Fruit fly (Drosophila melanogaster) whole organism, embryonic: ENCODE data around the gene Amun.

Experiments used
- Atf-2 ChIP-seq: fragments of 200-800 bp; sonication (Bioruptor generic); optimal IDR thresholded peaks from 2 replicates; lab custom pipeline; 2016; ENCODE audit warnings: missing biosample characterization, missing genetic modification characterization
- Atf6 ChIP-seq: fragments of 200-800 bp; sonication (Bioruptor generic); IDR thresholded peaks from 2 replicates; pipeline ENCODE4 v1.3.6; 2022; ENCODE audit warnings: missing biosample characterization, missing genetic modification characterization
- Bteb2 ChIP-seq: fragments of 200-800 bp; sonication (Bioruptor generic); optimal IDR thresholded peaks from 2 replicates; lab custom pipeline; 2016; ENCODE audit warnings: missing biosample characterization, missing genetic modification characterization
- CG11085 ChIP-seq: fragments of 200-800 bp; sonication (Bioruptor generic); IDR thresholded peaks from 2 replicates; pipeline ENCODE4 v1.3.6; 2022; ENCODE audit warnings: missing biosample characterization, missing genetic modification characterization
- CG11093 ChIP-seq: fragments of 200-800 bp; sonication (Bioruptor generic); IDR thresholded peaks from 3 replicates; pipeline ENCODE4 v1.3.6; 2022; ENCODE audit warnings: missing biosample characterization, missing genetic modification characterization
- CG11456 ChIP-seq: fragments of 200-800 bp; sonication (Bioruptor generic); IDR thresholded peaks from 3 replicates; pipeline ENCODE4 v1.3.6; 2022; ENCODE audit warnings: missing biosample characterization, missing genetic modification characterization
- CG11696 ChIP-seq: fragments of 200-800 bp; sonication (Bioruptor generic); IDR thresholded peaks from 2 replicates; pipeline ENCODE4 v1.3.6; 2022; ENCODE audit warnings: missing biosample characterization, missing genetic modification characterization
- CG12659 ChIP-seq: fragments of 200-800 bp; sonication (Bioruptor generic); optimal IDR thresholded peaks from 3 replicates; lab custom pipeline; 2017; ENCODE audit warnings: mild to moderate bottlenecking, missing biosample characterization, missing genetic modification reagents, missing genetic modification characterization
- CG13424 ChIP-seq: fragments of 200-800 bp; sonication (Bioruptor generic); optimal IDR thresholded peaks from 2 replicates; lab custom pipeline; 2019; ENCODE audit warnings: missing biosample characterization, mild to moderate bottlenecking, missing genetic modification characterization, moderate library complexity
- CG13624 ChIP-seq: fragments of 200-800 bp; sonication (Bioruptor generic); optimal IDR thresholded peaks from 2 replicates; lab custom pipeline; 2016; ENCODE audit warnings: missing biosample characterization, missing genetic modification characterization
- CG14667 ChIP-seq: fragments of 200-800 bp; sonication (Bioruptor generic); IDR thresholded peaks from 2 replicates; pipeline ENCODE4 v1.3.6; 2022; ENCODE audit warnings: missing biosample characterization, missing genetic modification characterization
- CG15011 ChIP-seq: fragments of 200-800 bp; sonication (Bioruptor generic); optimal IDR thresholded peaks from 3 replicates; lab custom pipeline; 2018; ENCODE audit warnings: missing biosample characterization, mild to moderate bottlenecking, missing genetic modification characterization
- CG15269 ChIP-seq: fragments of 200-800 bp; sonication (Bioruptor generic); optimal IDR thresholded peaks from 2 replicates; lab custom pipeline; 2018; ENCODE audit warnings: missing biosample characterization, mild to moderate bottlenecking, missing genetic modification characterization, moderate library complexity
- CG16863 ChIP-seq: fragments of 200-800 bp; sonication (Bioruptor generic); optimal IDR thresholded peaks from 3 replicates; lab custom pipeline; 2016; ENCODE audit warnings: missing biosample characterization, missing genetic modification characterization
- CG17328 ChIP-seq: fragments of 200-800 bp; sonication (Bioruptor generic); IDR thresholded peaks from 2 replicates; pipeline ENCODE4 v1.3.6; 2022; ENCODE audit warnings: missing biosample characterization, missing genetic modification characterization
- CG17802 ChIP-seq: fragments of 200-800 bp; sonication (Bioruptor generic); optimal IDR thresholded peaks from 2 replicates; lab custom pipeline; 2018; ENCODE audit warnings: missing biosample characterization, mild to moderate bottlenecking, missing genetic modification characterization, moderate library complexity
- CG17829 ChIP-seq: fragments of 200-800 bp; optimal IDR thresholded peaks from 2 replicates; lab custom pipeline; 2019; ENCODE audit warnings: missing biosample characterization, mild to moderate bottlenecking, missing genetic modification characterization, moderate library complexity
- CG18476 ChIP-seq: fragments of 200-800 bp; sonication (Bioruptor generic); optimal IDR thresholded peaks from 2 replicates; lab custom pipeline; 2016; ENCODE audit warnings: missing biosample characterization, mild to moderate bottlenecking, missing genetic modification characterization
- CG2678 ChIP-seq: fragments of 200-800 bp; sonication (Bioruptor generic); optimal IDR thresholded peaks from 3 replicates; lab custom pipeline; 2019; ENCODE audit warnings: missing biosample characterization, mild to moderate bottlenecking, missing genetic modification characterization, moderate library complexity
- CG2712 ChIP-seq: fragments of 200-800 bp; optimal IDR thresholded peaks from 3 replicates; lab custom pipeline; 2019; ENCODE audit warnings: missing biosample characterization, mild to moderate bottlenecking, missing genetic modification characterization, moderate library complexity
- CG32772 ChIP-seq: fragments of 200-800 bp; sonication (Bioruptor generic); IDR thresholded peaks from 2 replicates; pipeline ENCODE4 v1.3.6; 2022; ENCODE audit warnings: missing biosample characterization, missing genetic modification characterization
- CG34422 ChIP-seq: fragments of 200-800 bp; sonication (Bioruptor generic); IDR thresholded peaks from 3 replicates; pipeline ENCODE4 v1.3.6; 2022; ENCODE audit warnings: missing biosample characterization, missing genetic modification characterization
- CG4328 ChIP-seq: fragments of 200-800 bp; sonication (Bioruptor generic); optimal IDR thresholded peaks from 3 replicates; lab custom pipeline; 2017; ENCODE audit warnings: missing biosample characterization, missing genetic modification reagents, missing genetic modification characterization
- CG4424 ChIP-seq: fragments of 200-800 bp; sonication (Bioruptor generic); optimal IDR thresholded peaks from 3 replicates; lab custom pipeline; 2016; ENCODE audit warnings: missing biosample characterization, missing genetic modification characterization
- CG6175 ChIP-seq: fragments of 200-800 bp; sonication (Bioruptor generic); IDR thresholded peaks from 3 replicates; pipeline ENCODE4 v1.3.6; 2022; ENCODE audit warnings: missing biosample characterization, missing genetic modification characterization
- CG8944 ChIP-seq: fragments of 200-800 bp; sonication (Bioruptor generic); optimal IDR thresholded peaks from 3 replicates; lab custom pipeline; 2016; ENCODE audit warnings: missing biosample characterization, missing genetic modification characterization
- CG9932 ChIP-seq: fragments of 200-800 bp; sonication (Bioruptor generic); IDR thresholded peaks from 2 replicates; pipeline ENCODE4 v1.3.6; 2022; ENCODE audit warnings: missing biosample characterization, missing genetic modification characterization
- CTCF ChIP-seq: fragments of 200-800 bp; sonication (Bioruptor generic); optimal IDR thresholded peaks from 2 replicates; lab custom pipeline; 2017; ENCODE audit warnings: missing biosample characterization, mild to moderate bottlenecking, missing genetic modification characterization, moderate library complexity
- D19B ChIP-seq: fragments of 200-800 bp; sonication (Bioruptor generic); optimal IDR thresholded peaks from 2 replicates; lab custom pipeline; 2017; ENCODE audit warnings: missing biosample characterization, mild to moderate bottlenecking, missing genetic modification characterization
- Dek ChIP-seq: fragments of 200-800 bp; sonication (Bioruptor generic); optimal IDR thresholded peaks from 3 replicates; lab custom pipeline; 2019; ENCODE audit warnings: missing biosample characterization, mild to moderate bottlenecking, missing genetic modification characterization, moderate library complexity
- Dip3 ChIP-seq: fragments of 200-800 bp; sonication (Bioruptor generic); optimal IDR thresholded peaks from 3 replicates; lab custom pipeline; 2016; ENCODE audit warnings: missing biosample characterization, missing genetic modification characterization
- Ets65A ChIP-seq: fragments of 200-800 bp; sonication (Bioruptor generic); peaks from one replicate; lab custom pipeline; 2016; ENCODE audit warnings: missing biosample characterization, missing genetic modification characterization
- Pdp1 ChIP-seq, 2 experiments: fragments of 200-800 bp; sonication (Bioruptor generic); optimal IDR thresholded peaks; 3 replicates each; lab custom pipeline; 2016; ENCODE audit warnings: missing biosample characterization in 2 of 2, missing genetic modification characterization in 2 of 2, mild to moderate bottlenecking in 1 of 2, moderate library complexity in 1 of 2
- Scr ChIP-seq: fragments of 200-800 bp; sonication (Bioruptor generic); IDR thresholded peaks from 2 replicates; pipeline ENCODE4 v1.3.6; 2022; ENCODE audit warnings: missing biosample characterization, missing genetic modification characterization; ENCODE audit not compliant: partially characterized antibody
- Sin3A ChIP-seq: fragments of >200 bp; optimal IDR thresholded peaks from 2 replicates; lab custom pipeline; 2018
- ato ChIP-seq: fragments of 200-800 bp; sonication (Bioruptor generic); IDR thresholded peaks from 2 replicates; pipeline ENCODE4 v1.3.6; 2022; ENCODE audit warnings: missing biosample characterization, missing genetic modification characterization; ENCODE audit not compliant: partially characterized antibody
- bcd ChIP-seq: fragments of 200-800 bp; sonication (Bioruptor generic); optimal IDR thresholded peaks from 2 replicates; lab custom pipeline; 2017; ENCODE audit warnings: missing biosample characterization, mild to moderate bottlenecking, missing genetic modification characterization
- crp ChIP-seq, 2 experiments: fragments of 200-800 bp; sonication (Bioruptor generic); optimal IDR thresholded peaks; 2 replicates in 1 of 2; 3 replicates in 1 of 2; lab custom pipeline; 2017; ENCODE audit warnings: missing biosample characterization in 2 of 2, missing genetic modification characterization in 2 of 2, mild to moderate bottlenecking in 1 of 2, moderate library complexity in 1 of 2
- fd3F ChIP-seq: fragments of 200-800 bp; sonication (Bioruptor generic); optimal IDR thresholded peaks from 2 replicates; lab custom pipeline; 2018; ENCODE audit warnings: missing biosample characterization, mild to moderate bottlenecking, missing genetic modification characterization, moderate library complexity
- gce ChIP-seq: fragments of 200-800 bp; sonication (Bioruptor generic); IDR thresholded peaks from 3 replicates; pipeline ENCODE4 v1.3.6; 2022; ENCODE audit warnings: missing biosample characterization, missing genetic modification characterization
- gcm ChIP-seq: fragments of 200-800 bp; sonication (Bioruptor generic); optimal IDR thresholded peaks from 2 replicates; lab custom pipeline; 2019; ENCODE audit warnings: missing biosample characterization, mild to moderate bottlenecking, missing genetic modification characterization, moderate library complexity
- gt ChIP-seq: fragments of 200-800 bp; sonication (Bioruptor generic); IDR thresholded peaks from 2 replicates; pipeline ENCODE4 v1.3.6; 2022; ENCODE audit warnings: missing biosample characterization, missing genetic modification characterization
- her ChIP-seq: fragments of 200-800 bp; sonication (Bioruptor generic); optimal IDR thresholded peaks from 2 replicates; lab custom pipeline; 2016; ENCODE audit warnings: missing biosample characterization, missing genetic modification characterization
- pita ChIP-seq: fragments of 200-800 bp; sonication (Bioruptor generic); optimal IDR thresholded peaks from 2 replicates; lab custom pipeline; 2017; ENCODE audit warnings: missing biosample characterization, mild to moderate bottlenecking, missing genetic modification characterization
- prd ChIP-seq, 3 experiments: fragments of >200 bp in 2 of 3; fragments of 200-800 bp in 1 of 3; sonication (Bioruptor generic) in 1 of 3; optimal IDR thresholded peaks in 2 of 3; IDR thresholded peaks in 1 of 3; 2 replicates in 2 of 3; 3 replicates in 1 of 3; pipeline versions ENCODE4 v1.3.6 to Lab custom; 2017 to 2022; ENCODE audit warnings: missing biosample characterization in 1 of 3, missing genetic modification characterization in 1 of 3
- pros ChIP-seq: fragments of 200-800 bp; sonication (Bioruptor generic); optimal IDR thresholded peaks from 3 replicates; lab custom pipeline; 2019; ENCODE audit warnings: missing biosample characterization, mild to moderate bottlenecking, missing genetic modification characterization, moderate library complexity
- sr ChIP-seq: fragments of 200-800 bp; sonication (Bioruptor generic); IDR thresholded peaks from 3 replicates; pipeline ENCODE4 v1.3.6; 2022; ENCODE audit warnings: missing biosample characterization, missing genetic modification characterization
- twi ChIP-seq: fragments of 200-800 bp; optimal IDR thresholded peaks from 2 replicates; lab custom pipeline; 2019; ENCODE audit warnings: missing biosample characterization, mild to moderate bottlenecking, missing genetic modification characterization, moderate library complexity
- tx ChIP-seq: fragments of 200-800 bp; sonication (Bioruptor generic); optimal IDR thresholded peaks from 2 replicates; lab custom pipeline; 2016; ENCODE audit warnings: missing biosample characterization, missing genetic modification characterization
- vnd ChIP-seq: fragments of 200-800 bp; sonication (Bioruptor generic); IDR thresholded peaks from 3 replicates; pipeline ENCODE4 v1.3.6; 2022; ENCODE audit warnings: missing biosample characterization, missing genetic modification characterization; ENCODE audit not compliant: partially characterized antibody

The Amun gene

dm6 chrX:11678539-11679040 lies 36.8 kb downstream of the Amun start, which contains the start of the genes Vlet and bif (continued):
- TF ChIP-seq CG4328 (GFP tag; lab: Kevin White, UChicago) (peak; percentile 62), CG11085 (GFP tag; lab: Robert Waterston, UW) (no peak), CG34422 (GFP tag; lab: Robert Waterston, UW) (no peak; the same call in 2 of the 3 replicates), Dek (tag; lab: Kevin White, UChicago) (peak; percentile 40), CG15011 (GFP tag; lab: Kevin White, UChicago) (peak; percentile 23), twi (tag; lab: Kevin White, UChicago) (peak; percentile 44), CG17802 (tag; lab: Kevin White, UChicago) (peak; percentile 44), CG8944 (GFP tag; lab: Kevin White, UChicago) (peak; percentile 52), prd (optimal IDR thresholded peaks at IDR 0.05; lab: Kevin White, UChicago) (no peak), prd (GFP tag; IDR thresholded peaks at IDR 0.05; lab: Robert Waterston, UW) (0 out of 3 replicates have a peak, but pooled peaks have one; percentile 50), crp (GFP tag; optimal IDR thresholded peaks at IDR 0.05; lab: Kevin White, UChicago) (no peak), CG6175 (0 out of 3 replicates have a peak, but pooled peaks have one; percentile 18), gce (GFP tag; lab: Robert Waterston, UW) (no peak), Sin3A (peak; percentile 10), gcm (GFP tag; lab: Kevin White, UChicago) (peak; percentile 18), CG11093 (no peak), fd3F (peak; percentile 27), pros (GFP tag; lab: Kevin White, UChicago) (no peak), Scr (GFP tag; lab: Robert Waterston, UW) (peak; percentile 62), Pdp1 (GFP tag; optimal IDR thresholded peaks at IDR 0.05; lab: Kevin White, UChicago) (peak in 1 of 2 experiments; percentile 18), sr (GFP tag; lab: Robert Waterston, UW) (no peak), Atf-2 (GFP tag; lab: Kevin White, UChicago) (peak; percentile 19), CG12659 (GFP tag; lab: Kevin White, UChicago) (peak; percentile 71), CG13424 (tag; lab: Kevin White, UChicago) (peak; percentile 78), CTCF (no peak), tx (GFP tag; lab: Kevin White, UChicago) (peak; percentile 29), CG9932 (peak; percentile 74), ato (0 out of 2 replicates have a peak, but pooled peaks have one; percentile 49), CG14667 (GFP tag; lab: Robert Waterston, UW) (peak; percentile 41; the same call in 1 of the 2 replicates), Bteb2 (GFP tag; lab: Kevin White, UChicago) (peak; percentile 17), CG2712 (tag; lab: Kevin White, UChicago) (peak; percentile 80), bcd (peak; percentile 65), CG11456 (GFP tag; lab: Robert Waterston, UW) (0 out of 3 replicates have a peak, but pooled peaks have one; percentile 61), CG15269 (tag; lab: Kevin White, UChicago) (peak; percentile 78), Ets65A (GFP tag; lab: Kevin White, UChicago) (peak; percentile 95), Dip3 (GFP tag; lab: Kevin White, UChicago) (peak; percentile 11), gt (GFP tag; lab: Robert Waterston, UW) (0 out of 2 replicates have a peak, but pooled peaks have one; percentile 31), CG4424 (peak; percentile 56), pita (GFP tag; lab: Kevin White, UChicago) (no peak), vnd (GFP tag; lab: Robert Waterston, UW) (peak; percentile 59; the same call in 2 of the 3 replicates), CG18476 (GFP tag; lab: Kevin White, UChicago) (peak; percentile 19), CG32772 (peak; percentile 59; the same call in 1 of the 2 replicates), D19B (GFP tag; lab: Kevin White, UChicago) (peak; percentile 51), CG16863 (GFP tag; lab: Kevin White, UChicago) (no peak), Atf6 (peak; percentile 42; the same call in 1 of the 2 replicates), CG17328 (GFP tag; lab: Robert Waterston, UW) (no peak), CG13624 (peak; percentile 23), her (peak; percentile 36), CG17829 (tag; lab: Kevin White, UChicago) (peak; percentile 69), CG11696 (GFP tag; lab: Robert Waterston, UW) (no peak), CG2678 (tag; lab: Kevin White, UChicago) (no peak)
